Fruit fly (Drosophila melanogaster): ENCODE results near the gene CG14434.

Gene CG14434

DNA sequence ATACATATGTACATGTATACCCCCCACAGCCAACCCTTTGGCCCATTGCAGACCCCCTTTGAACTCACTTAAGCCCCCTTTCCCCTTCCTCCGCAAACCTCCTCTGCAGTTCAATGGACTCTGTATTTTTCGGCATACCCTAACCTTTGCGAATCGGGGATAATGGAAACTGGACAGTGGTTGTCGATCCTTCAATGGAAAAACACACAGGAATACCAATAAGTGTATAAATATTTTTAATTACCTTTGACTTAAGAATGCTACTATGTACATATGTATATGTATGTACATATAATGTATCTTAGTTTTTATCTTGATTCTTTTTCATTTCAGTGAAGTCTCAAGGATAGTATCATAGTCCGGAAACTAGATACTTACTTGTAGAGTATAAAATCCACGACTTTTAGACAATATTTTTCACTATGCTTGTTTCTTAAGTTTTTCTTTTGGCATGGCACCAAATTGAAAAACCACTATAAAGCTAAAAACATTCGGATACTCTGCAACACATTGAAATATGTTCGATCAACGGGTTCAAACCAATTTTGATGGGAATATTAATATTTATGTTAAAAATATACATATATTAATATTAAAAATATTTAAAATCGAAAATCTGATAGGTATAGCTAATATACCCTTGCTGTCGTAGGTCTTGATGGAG is 10.5 kb downstream of the CG14434 start (continued):
- peak; percentile 57; the same call in 1 of the 2 replicates for TF ChIP-seq H2.0 (GFP tag; IDR thresholded peaks at IDR 0.05)
- peak; percentile 42; the same call in 1 of the 2 replicates for TF ChIP-seq onecut (GFP tag; IDR thresholded peaks at IDR 0.05)
- no peak for TF ChIP-seq CG16813 (GFP tag; IDR thresholded peaks at IDR 0.05; ENCODE audit: partially characterized antibody)
- no peak for TF ChIP-seq Atf-2 (GFP tag; optimal IDR thresholded peaks at IDR 0.05)
- TF ChIP-seq CG16815 (GFP tag; optimal IDR thresholded peaks at IDR 0.05): peak; percentile 15
- TF ChIP-seq Drgx (GFP tag; IDR thresholded peaks at IDR 0.05): peak; percentile 70
- no peak for TF ChIP-seq Trl (optimal IDR thresholded peaks at IDR 0.05)
- TF ChIP-seq Trl (GFP tag; optimal IDR thresholded peaks at IDR 0.05): no peak
- TF ChIP-seq Aef1 (GFP tag; IDR thresholded peaks at IDR 0.05): peak; percentile 75
- no peak for TF ChIP-seq Dfd (GFP tag; optimal IDR thresholded peaks at IDR 0.05)
- peak; percentile 38; the same call in 1 of the 2 replicates for TF ChIP-seq NFAT (GFP tag; IDR thresholded peaks at IDR 0.05)
- TF ChIP-seq CG9215 (GFP tag; IDR thresholded peaks at IDR 0.05): peak; percentile 47; the same call in 1 of the 2 replicates
- peak; percentile 85 for TF ChIP-seq crol (GFP tag; IDR thresholded peaks at IDR 0.05)
- no peak for TF ChIP-seq ems (GFP tag; optimal IDR thresholded peaks at IDR 0.05)
- TF ChIP-seq CG15269 (tag; optimal IDR thresholded peaks at IDR 0.05): peak; percentile 85
- TF ChIP-seq Stat92E (GFP tag; optimal IDR thresholded peaks at IDR 0.05): no peak
- peak; percentile 76 for TF ChIP-seq CG17385 (GFP tag; optimal IDR thresholded peaks at IDR 0.05)
- TF ChIP-seq GATAe (GFP tag; conservative IDR thresholded peaks at IDR 0.05): peak; percentile 19; the same call in 1 of the 2 replicates
- TF ChIP-seq CG9817 (tag; optimal IDR thresholded peaks at IDR 0.05): peak; percentile 52
- TF ChIP-seq Oli (tag; optimal IDR thresholded peaks at IDR 0.05): peak; percentile 80
- no peak for TF ChIP-seq CG14965 (GFP tag; optimal IDR thresholded peaks at IDR 0.05; ENCODE audit: borderline replicate concordance)
- TF ChIP-seq dm (GFP tag; optimal IDR thresholded peaks at IDR 0.05): no peak
- TF ChIP-seq E2f2 (GFP tag; IDR thresholded peaks at IDR 0.05): peak; percentile 49; the same call in 1 of the 2 replicates
- TF ChIP-seq gcm2 (GFP tag; optimal IDR thresholded peaks at IDR 0.05): no peak
- TF ChIP-seq tx (GFP tag; optimal IDR thresholded peaks at IDR 0.05): no peak
- peak; percentile 26 for TF ChIP-seq CG18476 (GFP tag; optimal IDR thresholded peaks at IDR 0.05)
- TF ChIP-seq CrebB (tag; optimal IDR thresholded peaks at IDR 0.05): peak; percentile 18
- 0 out of 3 replicates have a peak, but pooled peaks have one; percentile 7 for TF ChIP-seq CG11560 (tag; IDR thresholded peaks at IDR 0.05)
- peak; percentile 68 for TF ChIP-seq Xbp1 (GFP tag; optimal IDR thresholded peaks at IDR 0.05)
- peak; percentile 81 for TF ChIP-seq unpg (GFP tag; optimal IDR thresholded peaks at IDR 0.05)
- TF ChIP-seq CG8765 (GFP tag; IDR thresholded peaks at IDR 0.05): no peak
- TF ChIP-seq pita (GFP tag; optimal IDR thresholded peaks at IDR 0.05): no peak
- peak; percentile 64 for TF ChIP-seq CG9437 (GFP tag; optimal IDR thresholded peaks at IDR 0.05)
- TF ChIP-seq CG6765 (GFP tag; optimal IDR thresholded peaks at IDR 0.05): no peak
- TF ChIP-seq CG3163 (GFP tag; optimal IDR thresholded peaks at IDR 0.05): no peak
- TF ChIP-seq stc (GFP tag; IDR thresholded peaks at IDR 0.05): peak; percentile 78
- TF ChIP-seq CG31224 (GFP tag; IDR thresholded peaks at IDR 0.05): peak; percentile 58
- peak; percentile 11 for TF ChIP-seq twi (tag; optimal IDR thresholded peaks at IDR 0.05)
- no peak; the same call in 1 of the 2 replicates for TF ChIP-seq CG43689 (GFP tag; IDR thresholded peaks at IDR 0.05)
- TF ChIP-seq ap (GFP tag; IDR thresholded peaks at IDR 0.05): peak; percentile 76
- TF ChIP-seq CG8924 (tag; optimal IDR thresholded peaks at IDR 0.05): peak; percentile 71
- TF ChIP-seq Awh (GFP tag; IDR thresholded peaks at IDR 0.05): peak; percentile 66; the same call in 1 of the 2 replicates
- no peak for TF ChIP-seq gfzf (GFP tag; optimal IDR thresholded peaks at IDR 0.05)
- no peak for TF ChIP-seq unc-4 (GFP tag; IDR thresholded peaks at IDR 0.05; ENCODE audit: partially characterized antibody)
- no peak for TF ChIP-seq gro (GFP tag; optimal IDR thresholded peaks at IDR 0.05)
- TF ChIP-seq CG15011 (GFP tag; optimal IDR thresholded peaks at IDR 0.05): peak; percentile 17
- peak; percentile 18 for TF ChIP-seq odd (GFP tag; optimal IDR thresholded peaks at IDR 0.05)
- no peak for TF ChIP-seq Oaz (GFP tag; IDR thresholded peaks at IDR 0.05)
- TF ChIP-seq CG1602 (GFP tag; optimal IDR thresholded peaks at IDR 0.05): peak; percentile 43
- peak; percentile 74 for TF ChIP-seq fd96Cb (tag; optimal IDR thresholded peaks at IDR 0.05)
